Fruit fly (Drosophila melanogaster): Measurements from ENCODE around the gene Ucp4B.

Gene Ucp4B

DNA sequence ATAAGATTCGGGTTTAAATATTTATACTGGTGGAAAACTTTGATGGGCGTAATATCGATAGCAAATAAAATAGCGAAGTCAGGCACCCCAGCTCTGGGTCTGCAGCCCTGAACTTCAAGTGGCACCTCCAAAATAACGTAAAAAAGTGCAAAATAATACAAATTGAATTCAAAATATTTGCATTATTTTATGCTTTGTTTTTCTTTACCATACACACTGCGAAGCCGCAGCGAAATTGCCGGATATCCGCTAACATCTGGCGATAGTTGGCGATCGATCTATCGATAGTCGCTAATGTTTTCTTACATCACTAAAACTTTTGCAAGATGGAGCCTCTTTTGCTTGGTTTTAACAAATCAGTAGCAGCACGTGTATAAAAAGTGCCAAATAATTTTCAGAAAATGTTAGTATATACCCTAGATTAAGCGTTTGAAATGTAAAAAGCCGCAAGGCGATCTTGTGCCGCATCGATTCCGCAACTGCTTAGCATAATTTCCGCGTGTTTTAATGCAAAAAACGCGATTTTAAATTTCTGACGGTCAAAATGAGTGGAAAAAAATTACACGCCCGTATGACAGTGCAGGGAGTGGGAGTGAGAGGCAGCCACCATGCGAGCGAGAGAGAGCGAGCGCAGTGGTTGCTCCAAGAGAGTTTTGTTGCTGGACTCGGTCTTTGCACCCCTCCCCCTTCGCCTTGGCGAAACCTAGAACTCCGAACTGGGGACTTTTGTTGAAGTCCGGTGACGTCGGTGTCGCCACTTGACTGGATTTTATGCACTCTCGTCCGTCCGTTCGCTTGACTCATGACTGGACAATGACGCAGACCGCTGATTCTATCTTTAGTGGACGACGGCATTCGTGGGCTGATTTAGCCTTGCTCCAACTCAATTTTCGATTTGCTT lies 12.0 kb downstream of the Ucp4B start, which contains the start of gene eIF4A (continued):
- TF ChIP-seq CG9876 (GFP tag; optimal IDR thresholded peaks at IDR 0.05), result peak; percentile 7
- no peak for TF ChIP-seq Mad (GFP tag; optimal IDR thresholded peaks at IDR 0.05)
- no peak for TF ChIP-seq CG6683 (GFP tag; optimal IDR thresholded peaks at IDR 0.05)
- no peak for TF ChIP-seq tll (GFP tag; optimal IDR thresholded peaks at IDR 0.05)
- peak; percentile 19 for TF ChIP-seq schlank (tag; optimal IDR thresholded peaks at IDR 0.05)
- TF ChIP-seq CG1602 (GFP tag; optimal IDR thresholded peaks at IDR 0.05), result no peak
- TF ChIP-seq Xbp1 (GFP tag; optimal IDR thresholded peaks at IDR 0.05), result no peak
- no peak for TF ChIP-seq Awh (GFP tag; IDR thresholded peaks at IDR 0.05)
- TF ChIP-seq CG12071 (GFP tag; optimal IDR thresholded peaks at IDR 0.05), result peak; percentile 29
- TF ChIP-seq pum (GFP tag; optimal IDR thresholded peaks at IDR 0.05), result no peak
- TF ChIP-seq CG6813 (GFP tag; optimal IDR thresholded peaks at IDR 0.05), result peak; percentile 47
- peak; percentile 84 for TF ChIP-seq sens (GFP tag)
- TF ChIP-seq so (GFP tag; IDR thresholded peaks at IDR 0.05), result no peak
- TF ChIP-seq CG16813 (GFP tag; IDR thresholded peaks at IDR 0.05; ENCODE audit: partially characterized antibody), result no peak
- peak; percentile 23 for TF ChIP-seq Fer1 (GFP tag; optimal IDR thresholded peaks at IDR 0.05)
- no peak for TF ChIP-seq dmrt99B (tag; optimal IDR thresholded peaks at IDR 0.05)
- peak; percentile 15 for TF ChIP-seq CG2678 (tag; optimal IDR thresholded peaks at IDR 0.05)
- peak; percentile 91 for TF ChIP-seq Med (GFP tag)
- TF ChIP-seq wek (GFP tag; optimal IDR thresholded peaks at IDR 0.05), result peak; percentile 38
- no peak for TF ChIP-seq mam (GFP tag; optimal IDR thresholded peaks at IDR 0.05)
- TF ChIP-seq Meics (GFP tag; optimal IDR thresholded peaks at IDR 0.05), result peak; percentile 15
- peak; percentile 16 for TF ChIP-seq org-1 (GFP tag; optimal IDR thresholded peaks at IDR 0.05)
- peak; percentile 76 for TF ChIP-seq Lhr (GFP tag; optimal IDR thresholded peaks at IDR 0.05)
- TF ChIP-seq PHDP (tag; optimal IDR thresholded peaks at IDR 0.05), result peak; percentile 41
- no peak for TF ChIP-seq bbx (GFP tag; IDR thresholded peaks at IDR 0.05; ENCODE audit: partially characterized antibody)
- TF ChIP-seq CG4424 (GFP tag; optimal IDR thresholded peaks at IDR 0.05), result no peak
- no peak for TF ChIP-seq CG11398 (GFP tag; optimal IDR thresholded peaks at IDR 0.05)
- no peak for TF ChIP-seq CG6765 (GFP tag; optimal IDR thresholded peaks at IDR 0.05)
- no peak for TF ChIP-seq Nf-YC (tag; optimal IDR thresholded peaks at IDR 0.05)
- TF ChIP-seq yki (optimal IDR thresholded peaks at IDR 0.05), result peak; percentile 61
- TF ChIP-seq Dll (GFP tag; IDR thresholded peaks at IDR 0.05; ENCODE audit: partially characterized antibody), result no peak
- peak; percentile 96 for TF ChIP-seq Sin3A (optimal IDR thresholded peaks at IDR 0.05)
- peak; percentile 1 for TF ChIP-seq CG10979 (tag; optimal IDR thresholded peaks at IDR 0.05)
- no peak for TF ChIP-seq CG7963 (GFP tag; IDR thresholded peaks at IDR 0.05; ENCODE audit: partially characterized antibody)
- no peak for TF ChIP-seq crol (GFP tag; IDR thresholded peaks at IDR 0.05)
- TF ChIP-seq ro (GFP tag; IDR thresholded peaks at IDR 0.05), result no peak
- peak; percentile 38 for TF ChIP-seq CG10267 (tag; optimal IDR thresholded peaks at IDR 0.05)
- no peak for TF ChIP-seq CG11723 (GFP tag; optimal IDR thresholded peaks at IDR 0.05)
- TF ChIP-seq CG17568 (GFP tag; optimal IDR thresholded peaks at IDR 0.05), result peak; percentile 47
- peak; percentile 85 for TF ChIP-seq dm (GFP tag; optimal IDR thresholded peaks at IDR 0.05)
- TF ChIP-seq CG2712 (tag; optimal IDR thresholded peaks at IDR 0.05), result peak; percentile 55
- TF ChIP-seq bcd (GFP tag; optimal IDR thresholded peaks at IDR 0.05), result peak; percentile 42
- peak in 1 of 3 experiments; percentile 2 for TF ChIP-seq Stat92E (GFP tag; optimal IDR thresholded peaks at IDR 0.05)
- no peak for TF ChIP-seq otp (GFP tag; IDR thresholded peaks at IDR 0.05)

Data from whole organism, embryonic.